Fruit fly (Drosophila melanogaster): Measurements from ENCODE around the gene ERR.

The ERR gene

dm6 chr3L:8165436-8165835, 21.0 kb downstream of the ERR start, which contains the start of gene CG13675:
Gene CG13675, minus strand, starts transcription at chr3L:8165518.
- TF ChIP-seq CG8119 (GFP tag; IDR thresholded peaks at IDR 0.05) (0 out of 3 replicates have a peak, but pooled peaks have one; percentile 24), CG6854 (GFP tag; optimal IDR thresholded peaks at IDR 0.05) (no peak), topi (GFP tag; optimal IDR thresholded peaks at IDR 0.05) (no peak), eg (GFP tag; IDR thresholded peaks at IDR 0.05) (peak; percentile 26; the same call in 1 of the 3 replicates), CG9139 (GFP tag; optimal IDR thresholded peaks at IDR 0.05) (no peak)

- no peak for TF ChIP-seq CG8119 (GFP tag; IDR thresholded peaks at IDR 0.05)
- TF ChIP-seq cyc (GFP tag; optimal IDR thresholded peaks at IDR 0.05): no peak
- TF ChIP-seq Eip78C (GFP tag): no peak
- no peak for TF ChIP-seq dsx (GFP tag; optimal IDR thresholded peaks at IDR 0.05; ENCODE audit: poor library complexity, severe bottlenecking)
Observed at dm6 chr3L:8159724-8160422, 26.6 kb downstream of the ERR start, which contains the start of gene CG43886. Gene CG43886, minus strand, starts transcription at chr3L:8159774.

dm6 chr3L:8158715-8159380, 27.6 kb downstream of the ERR start, which contains the start of gene CG42445:
Gene CG42445, minus strand, starts transcription at chr3L:8158900.
- TF ChIP-seq esn (GFP tag; optimal IDR thresholded peaks at IDR 0.05) (no peak), net (GFP tag; optimal IDR thresholded peaks at IDR 0.05) (no peak), CG1621 (tag; optimal IDR thresholded peaks at IDR 0.05) (no peak), CG11294 (GFP tag; IDR thresholded peaks at IDR 0.05) (no peak), Blimp-1 (GFP tag; optimal IDR thresholded peaks at IDR 0.05) (no peak), pdm3 (GFP tag; optimal IDR thresholded peaks at IDR 0.05) (no peak), fkh (GFP tag; optimal IDR thresholded peaks at IDR 0.05) (peak; percentile 42), achi (GFP tag; optimal IDR thresholded peaks at IDR 0.05) (peak; percentile 80), CG9139 (GFP tag; optimal IDR thresholded peaks at IDR 0.05) (no peak), vri (GFP tag; optimal IDR thresholded peaks at IDR 0.05) (no peak), ss (GFP tag; optimal IDR thresholded peaks at IDR 0.05) (no peak), svp (GFP tag) (peak; percentile 48)

dm6 chr3L:8157079-8157478, 29.4 kb downstream of the ERR start:
- no peak for TF ChIP-seq spab (GFP tag; optimal IDR thresholded peaks at IDR 0.05)
- TF ChIP-seq esn (GFP tag; optimal IDR thresholded peaks at IDR 0.05): peak; percentile 75
- peak; percentile 64 for TF ChIP-seq CG3919 (GFP tag; optimal IDR thresholded peaks at IDR 0.05)
- TF ChIP-seq Gug (GFP tag; IDR thresholded peaks at IDR 0.05): no peak
- peak; percentile 4 for TF ChIP-seq Blimp-1 (GFP tag; optimal IDR thresholded peaks at IDR 0.05)
- TF ChIP-seq Sox14 (GFP tag; optimal IDR thresholded peaks at IDR 0.05): peak; percentile 64
- TF ChIP-seq OdsH (GFP tag; optimal IDR thresholded peaks at IDR 0.05): peak; percentile 63
- TF ChIP-seq topi (GFP tag; optimal IDR thresholded peaks at IDR 0.05): peak; percentile 72
- no peak for TF ChIP-seq eg (GFP tag; IDR thresholded peaks at IDR 0.05)
- no peak for TF ChIP-seq CG15336 (GFP tag; IDR thresholded peaks at IDR 0.05)
- TF ChIP-seq CG6808 (GFP tag; optimal IDR thresholded peaks at IDR 0.05): no peak
- peak; percentile 90 for TF ChIP-seq svp (GFP tag)
- peak; percentile 24 for TF ChIP-seq vri (GFP tag; optimal IDR thresholded peaks at IDR 0.05)
- peak; percentile 51 for TF ChIP-seq pdm3 (GFP tag; optimal IDR thresholded peaks at IDR 0.05)
- peak; percentile 32 for TF ChIP-seq Sox15 (GFP tag; optimal IDR thresholded peaks at IDR 0.05)
- no peak for TF ChIP-seq net (GFP tag; optimal IDR thresholded peaks at IDR 0.05)
- peak; percentile 30 for TF ChIP-seq Ets96B (tag; optimal IDR thresholded peaks at IDR 0.05)
- TF ChIP-seq lz (GFP tag; optimal IDR thresholded peaks at IDR 0.05): peak; percentile 59
- peak; percentile 42 for TF ChIP-seq Ets21C (GFP tag; optimal IDR thresholded peaks at IDR 0.05)
- peak; percentile 41 for TF ChIP-seq achi (GFP tag; optimal IDR thresholded peaks at IDR 0.05)
- TF ChIP-seq CG31627 (GFP tag; optimal IDR thresholded peaks at IDR 0.05): peak; percentile 58
- TF ChIP-seq ss (GFP tag; optimal IDR thresholded peaks at IDR 0.05): peak in 1 of 2 experiments; percentile 50
- peak; percentile 95 for TF ChIP-seq Eip78C (GFP tag)
- TF ChIP-seq Hr4 (GFP tag; optimal IDR thresholded peaks at IDR 0.05): no peak
- peak; percentile 55 for TF ChIP-seq Hr39 (GFP tag; optimal IDR thresholded peaks at IDR 0.05)
- peak; percentile 18 for TF ChIP-seq dsx (GFP tag; optimal IDR thresholded peaks at IDR 0.05; ENCODE audit: poor library complexity, severe bottlenecking)
- peak; percentile 53 for TF ChIP-seq CG10631 (GFP tag; optimal IDR thresholded peaks at IDR 0.05)
- peak; percentile 21 for TF ChIP-seq CG9139 (GFP tag; optimal IDR thresholded peaks at IDR 0.05)
- TF ChIP-seq Sox102F (GFP tag; optimal IDR thresholded peaks at IDR 0.05): peak; percentile 45
- TF ChIP-seq CG8632 (GFP tag; optimal IDR thresholded peaks at IDR 0.05): peak; percentile 62
- TF ChIP-seq CG1621 (tag; optimal IDR thresholded peaks at IDR 0.05): no peak
- TF ChIP-seq CG11902 (GFP tag; optimal IDR thresholded peaks at IDR 0.05): peak; percentile 41
- TF ChIP-seq Hr38 (GFP tag; optimal IDR thresholded peaks at IDR 0.05): no peak
- peak; percentile 38 for TF ChIP-seq CG3032 (tag; optimal IDR thresholded peaks at IDR 0.05)
- peak; percentile 6 for TF ChIP-seq CG32006 (GFP tag; optimal IDR thresholded peaks at IDR 0.05)
- no peak for TF ChIP-seq CG6276 (GFP tag; optimal IDR thresholded peaks at IDR 0.05)
